Fruit fly (Drosophila melanogaster) whole organism: Measurements from ENCODE around the gene Polr2A.

Experiments
- CG8478 ChIP-seq: fragments of >200 bp; optimal IDR thresholded peaks from 2 replicates; lab custom pipeline; 2018; ENCODE audit warnings: inconsistent platforms
- EcR ChIP-seq, 2 experiments: fragments of >200 bp; optimal IDR thresholded peaks; 2 replicates each; lab custom pipeline; 2017; ENCODE audit warnings: missing biosample characterization in 2 of 2, missing genetic modification characterization in 2 of 2, missing genetic modification reagents in 2 of 2
- pan ChIP-seq: fragments of >200 bp; optimal IDR thresholded peaks from 2 replicates; lab custom pipeline; 2017
- usp ChIP-seq: fragments of >200 bp; optimal IDR thresholded peaks from 2 replicates; lab custom pipeline; 2017; ENCODE audit warnings: missing biosample characterization, missing genetic modification characterization, mixed read lengths

DNA sequence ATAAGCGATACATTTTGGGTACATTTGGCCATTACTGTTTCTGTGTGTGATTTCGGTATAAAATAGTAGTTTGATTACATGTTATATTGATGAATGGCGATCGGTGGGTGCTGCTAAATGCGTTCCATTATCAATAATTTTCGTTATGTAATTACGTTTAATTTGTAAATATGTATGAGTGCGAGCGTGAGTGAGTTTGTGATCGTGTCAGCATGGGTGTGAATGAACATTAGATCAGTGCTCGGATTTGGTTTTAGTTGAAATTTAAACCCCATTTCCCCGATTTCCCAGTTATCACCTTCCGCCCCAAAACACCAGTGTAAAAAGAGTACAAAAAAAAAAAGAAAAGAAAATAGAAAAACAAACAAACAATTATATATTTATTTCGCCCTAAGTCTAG lies 49.5 kb upstream of the Polr2A start:
- TF ChIP-seq pan (lab: Kevin White, UChicago) (no peak), CG8478 (lab: Kevin White, UChicago) (no peak), usp (GFP tag; lab: Kevin White, UChicago) (no peak), EcR (GFP tag; optimal IDR thresholded peaks at IDR 0.05; lab: Kevin White, UChicago) (no peak)
